Fruit fly (Drosophila melanogaster) whole organism, embryonic: ENCODE measurements around the gene MED22.

Source experiments
- Atf-2 ChIP-seq: fragments of 200-800 bp; sonication (Bioruptor generic); optimal IDR thresholded peaks from 2 replicates; lab custom pipeline; 2016; ENCODE audit warnings: missing biosample characterization, missing genetic modification characterization
- CG10321 ChIP-seq: fragments of 200-800 bp; sonication (Bioruptor generic); IDR thresholded peaks from 2 replicates; pipeline ENCODE4 v1.3.6; 2022; ENCODE audit warnings: missing biosample characterization, missing genetic modification characterization
- CG12236 ChIP-seq: fragments of 200-800 bp; sonication (Bioruptor generic); optimal IDR thresholded peaks from 2 replicates; lab custom pipeline; 2016; ENCODE audit warnings: missing biosample characterization, missing genetic modification characterization
- CG12942 ChIP-seq: fragments of 200-800 bp; sonication (Bioruptor generic); optimal IDR thresholded peaks from 3 replicates; lab custom pipeline; 2016; ENCODE audit warnings: missing biosample characterization, missing genetic modification characterization
- CG13296 ChIP-seq: fragments of 200-800 bp; sonication (Bioruptor generic); optimal IDR thresholded peaks from 3 replicates; lab custom pipeline; 2018; ENCODE audit warnings: missing biosample characterization, mild to moderate bottlenecking, missing genetic modification characterization
- CG14014 ChIP-seq: fragments of 200-800 bp; sonication (Bioruptor generic); IDR thresholded peaks from 2 replicates; pipeline ENCODE4 v1.3.6; 2022; ENCODE audit warnings: missing biosample characterization, missing genetic modification characterization
- CG15269 ChIP-seq: fragments of 200-800 bp; sonication (Bioruptor generic); optimal IDR thresholded peaks from 2 replicates; lab custom pipeline; 2018; ENCODE audit warnings: missing biosample characterization, mild to moderate bottlenecking, missing genetic modification characterization, moderate library complexity
- CG1602 ChIP-seq: fragments of 200-800 bp; sonication (Bioruptor generic); optimal IDR thresholded peaks from 3 replicates; lab custom pipeline; 2016; ENCODE audit warnings: missing biosample characterization, missing genetic modification characterization
- CG1792 ChIP-seq: fragments of 200-800 bp; sonication (Bioruptor generic); optimal IDR thresholded peaks from 2 replicates; lab custom pipeline; 2016; ENCODE audit warnings: missing biosample characterization, missing genetic modification characterization
- CG18262 ChIP-seq: fragments of 200-800 bp; optimal IDR thresholded peaks from 3 replicates; lab custom pipeline; 2019; ENCODE audit warnings: missing biosample characterization, mild to moderate bottlenecking, missing genetic modification characterization, moderate library complexity
- CG30020 ChIP-seq: fragments of 200-800 bp; optimal IDR thresholded peaks from 2 replicates; lab custom pipeline; 2019; ENCODE audit warnings: missing biosample characterization, mild to moderate bottlenecking, missing genetic modification characterization, moderate library complexity
- CG34422 ChIP-seq: fragments of 200-800 bp; sonication (Bioruptor generic); IDR thresholded peaks from 3 replicates; pipeline ENCODE4 v1.3.6; 2022; ENCODE audit warnings: missing biosample characterization, missing genetic modification characterization
- CG5180 ChIP-seq: fragments of 200-800 bp; sonication (Bioruptor generic); optimal IDR thresholded peaks from 3 replicates; lab custom pipeline; 2017; ENCODE audit warnings: missing biosample characterization, missing genetic modification characterization, mild to moderate bottlenecking, moderate library complexity, missing genetic modification reagents
- CG7556 ChIP-seq: fragments of 200-800 bp; sonication (Bioruptor generic); optimal IDR thresholded peaks from 2 replicates; lab custom pipeline; 2017; ENCODE audit warnings: missing biosample characterization, mild to moderate bottlenecking, missing genetic modification characterization
- CG8089 ChIP-seq: fragments of 200-800 bp; sonication (Bioruptor generic); optimal IDR thresholded peaks from 3 replicates; lab custom pipeline; 2016; ENCODE audit warnings: missing biosample characterization, missing genetic modification characterization
- CG9609 ChIP-seq: fragments of 200-800 bp; sonication (Bioruptor generic); optimal IDR thresholded peaks from 3 replicates; lab custom pipeline; 2016; ENCODE audit warnings: missing biosample characterization, missing genetic modification characterization
- CG9727 ChIP-seq: fragments of 200-800 bp; sonication (Bioruptor generic); optimal IDR thresholded peaks from 3 replicates; lab custom pipeline; 2017; ENCODE audit warnings: missing biosample characterization, mild to moderate bottlenecking, missing genetic modification characterization
- Chrac-16 ChIP-seq: fragments of 200-800 bp; sonication (Bioruptor generic); optimal IDR thresholded peaks from 3 replicates; lab custom pipeline; 2016; ENCODE audit warnings: missing biosample characterization, missing genetic modification characterization
- Dref ChIP-seq: fragments of 200-800 bp; sonication (Bioruptor generic); IDR thresholded peaks from 2 replicates; pipeline ENCODE4 v1.3.6; 2022; ENCODE audit warnings: missing biosample characterization, missing genetic modification characterization
- ERR ChIP-seq: fragments of 200-800 bp; sonication (Bioruptor generic); optimal IDR thresholded peaks from 2 replicates; lab custom pipeline; 2016; ENCODE audit warnings: missing biosample characterization, missing genetic modification characterization
- HmgZ ChIP-seq: fragments of 200-800 bp; sonication (Bioruptor generic); optimal IDR thresholded peaks from 2 replicates; lab custom pipeline; 2018; ENCODE audit warnings: missing biosample characterization, mild to moderate bottlenecking, missing genetic modification characterization
- Hr78 ChIP-seq, 2 experiments: fragments of 200-800 bp in 1 of 2; fragments of >200 bp in 1 of 2; sonication (Bioruptor generic) in 1 of 2; optimal IDR thresholded peaks; 2 replicates each; lab custom pipeline; 2017 to 2019; ENCODE audit warnings: missing biosample characterization in 2 of 2, missing genetic modification characterization in 2 of 2, mild to moderate bottlenecking in 1 of 2, moderate library complexity in 1 of 2
- Mad ChIP-seq: fragments of 200-800 bp; sonication (Bioruptor generic); optimal IDR thresholded peaks from 2 replicates; lab custom pipeline; 2016; ENCODE audit warnings: missing biosample characterization, missing genetic modification characterization
- Side ChIP-seq: fragments of 200-800 bp; sonication (Bioruptor generic); optimal IDR thresholded peaks from 2 replicates; lab custom pipeline; 2016; ENCODE audit warnings: missing biosample characterization, missing genetic modification characterization
- Vsx1 ChIP-seq: fragments of 200-800 bp; sonication (Bioruptor generic); optimal IDR thresholded peaks from 2 replicates; lab custom pipeline; 2017; ENCODE audit warnings: missing biosample characterization, mild to moderate bottlenecking, missing genetic modification characterization, missing genetic modification reagents
- ato ChIP-seq: fragments of 200-800 bp; sonication (Bioruptor generic); IDR thresholded peaks from 2 replicates; pipeline ENCODE4 v1.3.6; 2022; ENCODE audit warnings: missing biosample characterization, missing genetic modification characterization; ENCODE audit not compliant: partially characterized antibody
- cg ChIP-seq: fragments of 200-800 bp; sonication (Bioruptor generic); optimal IDR thresholded peaks from 3 replicates; lab custom pipeline; 2019; ENCODE audit warnings: missing biosample characterization, mild to moderate bottlenecking, missing genetic modification characterization, moderate library complexity
- crp ChIP-seq, 2 experiments: fragments of 200-800 bp; sonication (Bioruptor generic); optimal IDR thresholded peaks; 2 replicates in 1 of 2; 3 replicates in 1 of 2; lab custom pipeline; 2017; ENCODE audit warnings: missing biosample characterization in 2 of 2, missing genetic modification characterization in 2 of 2, mild to moderate bottlenecking in 1 of 2, moderate library complexity in 1 of 2
- dysf ChIP-seq: fragments of 200-800 bp; sonication (Bioruptor generic); IDR thresholded peaks from 3 replicates; pipeline ENCODE4 v1.3.6; 2022; ENCODE audit warnings: missing biosample characterization, missing genetic modification characterization
- ems ChIP-seq: fragments of 200-800 bp; sonication (Bioruptor generic); optimal IDR thresholded peaks from 3 replicates; lab custom pipeline; 2016; ENCODE audit warnings: missing biosample characterization, missing genetic modification characterization
- esg ChIP-seq: fragments of 200-800 bp; sonication (Bioruptor generic); conservative IDR thresholded peaks from 2 replicates; pipeline ENCODE4 v1.3.6; 2022; ENCODE audit warnings: missing biosample characterization, missing genetic modification characterization
- ftz-f1 ChIP-seq: fragments of 200-800 bp; sonication (Bioruptor generic); optimal IDR thresholded peaks from 2 replicates; lab custom pipeline; 2016; ENCODE audit warnings: missing biosample characterization, missing genetic modification characterization
- gcm2 ChIP-seq: fragments of 200-800 bp; sonication (Bioruptor generic); optimal IDR thresholded peaks from 2 replicates; lab custom pipeline; 2016; ENCODE audit warnings: missing biosample characterization, missing genetic modification characterization
- gfzf ChIP-seq: fragments of 200-800 bp; sonication (Bioruptor generic); optimal IDR thresholded peaks from 2 replicates; lab custom pipeline; 2016; ENCODE audit warnings: missing biosample characterization, mild to moderate bottlenecking, missing genetic modification characterization, moderate library complexity
- grn ChIP-seq: fragments of 200-800 bp; sonication (Bioruptor generic); optimal IDR thresholded peaks from 3 replicates; lab custom pipeline; 2017; ENCODE audit warnings: missing biosample characterization, missing genetic modification characterization
- hbn ChIP-seq: fragments of 200-800 bp; sonication (Bioruptor generic); IDR thresholded peaks from 2 replicates; pipeline ENCODE4 v1.3.6; 2022; ENCODE audit warnings: missing biosample characterization, missing genetic modification characterization; ENCODE audit not compliant: partially characterized antibody
- luna ChIP-seq: fragments of 200-800 bp; sonication (Bioruptor generic); optimal IDR thresholded peaks from 2 replicates; lab custom pipeline; 2016; ENCODE audit warnings: missing biosample characterization, missing genetic modification characterization
- odd ChIP-seq: fragments of 200-800 bp; sonication (Bioruptor generic); optimal IDR thresholded peaks from 2 replicates; lab custom pipeline; 2017; ENCODE audit warnings: missing biosample characterization, mild to moderate bottlenecking, missing genetic modification characterization
- peb ChIP-seq: fragments of 200-800 bp; sonication (Bioruptor generic); IDR thresholded peaks from 2 replicates; pipeline ENCODE4 v1.3.6; 2022; ENCODE audit warnings: missing biosample characterization, missing genetic modification characterization
- prd ChIP-seq, 3 experiments: fragments of >200 bp in 2 of 3; fragments of 200-800 bp in 1 of 3; sonication (Bioruptor generic) in 1 of 3; optimal IDR thresholded peaks in 2 of 3; IDR thresholded peaks in 1 of 3; 2 replicates in 2 of 3; 3 replicates in 1 of 3; pipeline versions ENCODE4 v1.3.6 to Lab custom; 2017 to 2022; ENCODE audit warnings: missing biosample characterization in 1 of 3, missing genetic modification characterization in 1 of 3
- salm ChIP-seq: fragments of 200-800 bp; sonication (Bioruptor generic); optimal IDR thresholded peaks from 2 replicates; lab custom pipeline; 2018; ENCODE audit warnings: missing biosample characterization, mild to moderate bottlenecking, missing genetic modification characterization
- schlank ChIP-seq: fragments of 200-800 bp; sonication (Bioruptor generic); optimal IDR thresholded peaks from 2 replicates; lab custom pipeline; 2018; ENCODE audit warnings: missing biosample characterization, mild to moderate bottlenecking, missing genetic modification characterization
- so ChIP-seq: fragments of 200-800 bp; sonication (Bioruptor generic); IDR thresholded peaks from 3 replicates; pipeline ENCODE4 v1.3.6; 2022; ENCODE audit warnings: missing biosample characterization, missing genetic modification characterization
- sr ChIP-seq: fragments of 200-800 bp; sonication (Bioruptor generic); IDR thresholded peaks from 3 replicates; pipeline ENCODE4 v1.3.6; 2022; ENCODE audit warnings: missing biosample characterization, missing genetic modification characterization
- sug ChIP-seq: fragments of 200-800 bp; optimal IDR thresholded peaks from 2 replicates; lab custom pipeline; 2019; ENCODE audit warnings: missing biosample characterization, mild to moderate bottlenecking, missing genetic modification characterization, moderate library complexity
- tx ChIP-seq: fragments of 200-800 bp; sonication (Bioruptor generic); optimal IDR thresholded peaks from 2 replicates; lab custom pipeline; 2016; ENCODE audit warnings: missing biosample characterization, missing genetic modification characterization
- usp ChIP-seq: fragments of >200 bp; optimal IDR thresholded peaks from 2 replicates; lab custom pipeline; 2017; ENCODE audit warnings: missing biosample characterization, missing genetic modification characterization
- zfh1 ChIP-seq: fragments of 200-800 bp; sonication (Bioruptor generic); IDR thresholded peaks from 3 replicates; pipeline ENCODE4 v1.3.6; 2022; ENCODE audit warnings: missing biosample characterization, missing genetic modification characterization

The MED22 gene

dm6 chrX:935049-935900 is 7.3 kb downstream of the MED22 start, which contains the start of gene TRAM (continued):
- TF ChIP-seq luna (GFP tag; lab: Kevin White, UChicago), result peak; percentile 94
- TF ChIP-seq CG30020 (tag; lab: Kevin White, UChicago), result peak; percentile 85
- peak; percentile 97 for TF ChIP-seq sr (GFP tag; lab: Robert Waterston, UW)
- TF ChIP-seq prd (optimal IDR thresholded peaks at IDR 0.05; lab: Kevin White, UChicago), result no peak
- peak; percentile 100 for TF ChIP-seq prd (GFP tag; IDR thresholded peaks at IDR 0.05; lab: Robert Waterston, UW)
- peak; percentile 97 for TF ChIP-seq Atf-2
- peak; percentile 93 for TF ChIP-seq salm (tag; lab: Kevin White, UChicago)
- peak; percentile 49; the same call in 1 of the 2 replicates for TF ChIP-seq Dref (GFP tag; lab: Robert Waterston, UW)
- peak; percentile 69 for TF ChIP-seq hbn (GFP tag; lab: Robert Waterston, UW)
- TF ChIP-seq CG12236 (GFP tag; lab: Kevin White, UChicago), result peak; percentile 96
- peak; percentile 98 for TF ChIP-seq CG15269
- peak; percentile 99 for TF ChIP-seq Chrac-16 (GFP tag; lab: Kevin White, UChicago)
- TF ChIP-seq ato (GFP tag; lab: Robert Waterston, UW), result peak; percentile 71
- TF ChIP-seq Hr78 (GFP tag; optimal IDR thresholded peaks at IDR 0.05; lab: Kevin White, UChicago), result peak in 1 of 2 experiments; percentile 85
- TF ChIP-seq dysf, result peak; percentile 99
- peak; percentile 70 for TF ChIP-seq gfzf (GFP tag; lab: Kevin White, UChicago)
- TF ChIP-seq CG5180, result peak; percentile 88
- peak; percentile 99 for TF ChIP-seq so (GFP tag; lab: Robert Waterston, UW)
- peak; percentile 78 for TF ChIP-seq ftz-f1
- TF ChIP-seq CG1602, result peak; percentile 97
- peak; percentile 98 for TF ChIP-seq peb (GFP tag; lab: Robert Waterston, UW)
- peak; percentile 98 for TF ChIP-seq CG12942
- peak; percentile 95 for TF ChIP-seq CG18262
- TF ChIP-seq cg (GFP tag; lab: Kevin White, UChicago), result peak; percentile 95
- peak; percentile 99 for TF ChIP-seq CG9609 (GFP tag; lab: Kevin White, UChicago)
- TF ChIP-seq CG9727 (GFP tag; lab: Kevin White, UChicago), result peak; percentile 99
- peak; percentile 98 for TF ChIP-seq sug (tag; lab: Kevin White, UChicago)
- TF ChIP-seq ERR (GFP tag; lab: Kevin White, UChicago), result peak; percentile 95
- TF ChIP-seq CG7556 (GFP tag; lab: Kevin White, UChicago), result peak; percentile 98
- TF ChIP-seq usp (GFP tag; lab: Kevin White, UChicago), result no peak
- TF ChIP-seq CG13296, result peak; percentile 97
- TF ChIP-seq Mad (GFP tag; lab: Kevin White, UChicago), result peak; percentile 98
- TF ChIP-seq gcm2 (GFP tag; lab: Kevin White, UChicago), result peak; percentile 95
- TF ChIP-seq Side (GFP tag; lab: Kevin White, UChicago), result peak; percentile 98
- peak; percentile 99 for TF ChIP-seq zfh1
- peak; percentile 97 for TF ChIP-seq ems (GFP tag; lab: Kevin White, UChicago)
- TF ChIP-seq HmgZ (tag; lab: Kevin White, UChicago), result peak; percentile 99
- peak; percentile 94 for TF ChIP-seq Vsx1 (GFP tag; lab: Kevin White, UChicago)
- TF ChIP-seq odd (GFP tag; lab: Kevin White, UChicago), result peak; percentile 96
- TF ChIP-seq tx, result peak; percentile 98
- peak; percentile 99 for TF ChIP-seq CG14014 (GFP tag; lab: Robert Waterston, UW)
- TF ChIP-seq schlank (tag; lab: Kevin White, UChicago), result peak; percentile 97
- TF ChIP-seq grn (GFP tag; lab: Kevin White, UChicago), result peak; percentile 81
- TF ChIP-seq crp (GFP tag; optimal IDR thresholded peaks at IDR 0.05; lab: Kevin White, UChicago), result peak in 1 of 2 experiments; percentile 76
- TF ChIP-seq CG34422 (GFP tag; lab: Robert Waterston, UW), result peak; percentile 99
- TF ChIP-seq esg (GFP tag; lab: Robert Waterston, UW), result peak; percentile 99
- peak; percentile 98 for TF ChIP-seq CG8089 (GFP tag; lab: Kevin White, UChicago)
- peak; percentile 91 for TF ChIP-seq CG10321 (GFP tag; lab: Robert Waterston, UW)
- TF ChIP-seq CG1792 (GFP tag; lab: Kevin White, UChicago), result peak; percentile 97
